Worm (Caenorhabditis elegans) whole organism, L4 larva: Measurements from ENCODE around the gene pqn-90.
A peak's percentile ranks its signal among the peaks of the same experiment; 100 is the strongest.

Source experiments
- D1046.2 ChIP-seq: fragments of 200-800 bp; sonication (Bioruptor generic); IDR thresholded peaks from 2 replicates; pipeline ENCODE4 v1.3.6; 2022; ENCODE audit warnings: missing genetic modification characterization, missing compliant biosample characterization
- F10B5.3 ChIP-seq: sonication (generic microtip); optimal IDR thresholded peaks from 2 replicates; lab custom pipeline; 2016; ENCODE audit warnings: mild to moderate bottlenecking, missing genetic modification characterization, missing compliant biosample characterization
- Y5F2A.4 ChIP-seq: fragments of 200-800 bp; sonication (Bioruptor generic); optimal IDR thresholded peaks from 2 replicates; lab custom pipeline; 2018; ENCODE audit warnings: mild to moderate bottlenecking, missing genetic modification characterization, missing compliant biosample characterization
- ZK546.5 ChIP-seq, 2 experiments: sonication (generic microtip); optimal IDR thresholded peaks; 2 replicates each; lab custom pipeline; 2017; ENCODE audit warnings: missing biosample characterization in 2 of 2, missing genetic modification characterization in 2 of 2
- aha-1 ChIP-seq: fragments of 150-350 bp; peaks from one replicate; lab custom pipeline; 2014; ENCODE audit warnings: missing biosample characterization, missing genetic modification characterization
- ama-1 ChIP-seq: fragments of 150-350 bp; optimal IDR thresholded peaks from 2 replicates; lab custom pipeline; 2014; ENCODE audit warnings: inconsistent platforms, mixed read lengths
- ceh-20 ChIP-seq: fragments of 200-800 bp; sonication (Bioruptor generic); IDR thresholded peaks from 2 replicates; pipeline ENCODE4 v1.3.6; 2022; ENCODE audit warnings: missing genetic modification reagents, missing genetic modification characterization, missing compliant biosample characterization
- ceh-32 ChIP-seq: sonication (generic microtip); optimal IDR thresholded peaks from 2 replicates; lab custom pipeline; 2016; ENCODE audit warnings: mild to moderate bottlenecking, missing genetic modification characterization, missing compliant biosample characterization; ENCODE audit not compliant: poor library complexity
- ceh-44 ChIP-seq: fragments of 200-800 bp; sonication (Bioruptor generic); IDR thresholded peaks from 2 replicates; pipeline ENCODE4 v1.3.6; 2022; ENCODE audit warnings: missing genetic modification reagents, missing genetic modification characterization, missing compliant biosample characterization
- cey-2 ChIP-seq: sonication (generic microtip); optimal IDR thresholded peaks from 3 replicates; lab custom pipeline; 2017; ENCODE audit warnings: missing genetic modification characterization, mild to moderate bottlenecking, missing compliant biosample characterization, antibody characterized with exemption, borderline replicate concordance; ENCODE audit not compliant: insufficient read depth
- daf-16 ChIP-seq, 3 experiments: sonication (generic microtip); optimal IDR thresholded peaks; 2 replicates each; lab custom pipeline; 2016 to 2017; ENCODE audit warnings: missing genetic modification characterization in 3 of 3, missing genetic modification reagents in 3 of 3, mild to moderate bottlenecking in 2 of 3, missing compliant biosample characterization in 2 of 3, missing biosample characterization in 1 of 3, moderate library complexity in 1 of 3
- daf-8 ChIP-seq: fragments of 200-800 bp; sonication (Bioruptor generic); IDR thresholded peaks from 2 replicates; pipeline ENCODE4 v1.3.6; 2022; ENCODE audit warnings: missing genetic modification characterization, missing compliant biosample characterization
- fkh-10 ChIP-seq: fragments of 150-350 bp; optimal IDR thresholded peaks from 2 replicates; lab custom pipeline; 2014; ENCODE audit warnings: missing biosample characterization, missing genetic modification reagents, missing genetic modification characterization
- hmg-1.1 ChIP-seq: fragments of 200-800 bp; sonication (Bioruptor generic); IDR thresholded peaks from 2 replicates; pipeline ENCODE4 v1.3.6; 2022; ENCODE audit warnings: missing genetic modification reagents, missing genetic modification characterization, missing compliant biosample characterization
- lin-13 ChIP-seq: fragments of 150-350 bp; optimal IDR thresholded peaks from 2 replicates; lab custom pipeline; 2014; ENCODE audit warnings: missing biosample characterization, missing genetic modification reagents, missing genetic modification characterization
- lin-15B ChIP-seq: fragments of 150-350 bp; sonication (generic microtip); optimal IDR thresholded peaks from 3 replicates; lab custom pipeline; 2014; ENCODE audit warnings: missing biosample characterization, missing genetic modification characterization
- lir-3 ChIP-seq: sonication (generic microtip); optimal IDR thresholded peaks from 2 replicates; lab custom pipeline; 2016; ENCODE audit warnings: mild to moderate bottlenecking, missing genetic modification characterization, missing compliant biosample characterization
- lsy-2 ChIP-seq, 2 experiments: fragments of 150-350 bp in 1 of 2; sonication (generic microtip) in 1 of 2; optimal IDR thresholded peaks; 2 replicates each; lab custom pipeline; 2014 to 2017; ENCODE audit warnings: missing biosample characterization in 2 of 2, missing genetic modification characterization in 2 of 2
- madf-5 ChIP-seq, 2 experiments: fragments of 200-800 bp; sonication (Bioruptor generic); IDR thresholded peaks; 2 replicates each; pipeline ENCODE4 v1.3.6; 2022; ENCODE audit warnings: missing compliant biosample characterization in 2 of 2, missing genetic modification characterization in 2 of 2
- mdt-29 ChIP-seq: fragments of 200-800 bp; sonication (Bioruptor generic); IDR thresholded peaks from 2 replicates; pipeline ENCODE4 v1.3.6; 2022; ENCODE audit warnings: missing genetic modification reagents, missing genetic modification characterization, missing compliant biosample characterization
- mxl-2 ChIP-seq: fragments of 200-800 bp; sonication (Bioruptor generic); conservative IDR thresholded peaks from 2 replicates; pipeline ENCODE4 v1.3.6; 2022; ENCODE audit warnings: missing genetic modification reagents, missing genetic modification characterization, missing compliant biosample characterization
- nhr-10 ChIP-seq: fragments of 150-350 bp; optimal IDR thresholded peaks from 2 replicates; lab custom pipeline; 2014; ENCODE audit warnings: missing biosample characterization, missing genetic modification characterization
- nhr-102 ChIP-seq: sonication (generic microtip); optimal IDR thresholded peaks from 2 replicates; lab custom pipeline; 2016; ENCODE audit warnings: mild to moderate bottlenecking, missing genetic modification characterization, moderate library complexity, missing compliant biosample characterization
- nhr-28 ChIP-seq: fragments of 150-350 bp; optimal IDR thresholded peaks from 2 replicates; lab custom pipeline; 2014; ENCODE audit warnings: missing biosample characterization, missing genetic modification characterization
- nhr-6 ChIP-seq: fragments of 150-350 bp; optimal IDR thresholded peaks from 2 replicates; lab custom pipeline; 2014; ENCODE audit warnings: missing biosample characterization, missing genetic modification characterization
- nhr-76 ChIP-seq: fragments of 150-350 bp; optimal IDR thresholded peaks from 2 replicates; lab custom pipeline; 2014; ENCODE audit warnings: missing biosample characterization, missing genetic modification characterization
- pqm-1 ChIP-seq: sonication (generic microtip); optimal IDR thresholded peaks from 2 replicates; lab custom pipeline; 2017; ENCODE audit warnings: missing biosample characterization, missing genetic modification characterization
- rbr-2 ChIP-seq: sonication (generic microtip); optimal IDR thresholded peaks from 2 replicates; lab custom pipeline; 2016; ENCODE audit warnings: missing genotype, missing genetic modification characterization, missing compliant biosample characterization
- sdz-12 ChIP-seq: fragments of 200-800 bp; sonication (Bioruptor generic); optimal IDR thresholded peaks from 2 replicates; lab custom pipeline; 2018; ENCODE audit warnings: mild to moderate bottlenecking, missing genetic modification characterization, missing compliant biosample characterization
- skn-1 ChIP-seq: fragments of 150-350 bp; optimal IDR thresholded peaks from 2 replicates; lab custom pipeline; 2014; ENCODE audit warnings: missing biosample characterization, missing genetic modification characterization
- spr-1 ChIP-seq: sonication (generic microtip); optimal IDR thresholded peaks from 2 replicates; lab custom pipeline; 2016; ENCODE audit warnings: mild to moderate bottlenecking, missing genetic modification characterization, missing compliant biosample characterization
- tra-1 ChIP-seq: fragments of 200-800 bp; sonication (Bioruptor generic); IDR thresholded peaks from 2 replicates; pipeline ENCODE4 v1.3.6; 2022; ENCODE audit warnings: missing genetic modification reagents, missing genetic modification characterization, missing compliant biosample characterization
- unc-39 ChIP-seq: sonication (generic microtip); optimal IDR thresholded peaks from 2 replicates; lab custom pipeline; 2017; ENCODE audit warnings: missing biosample characterization, missing genetic modification characterization
- unc-62 ChIP-seq, 3 experiments: fragments of 150-350 bp in 1 of 3; sonication (generic microtip); optimal IDR thresholded peaks in 2 of 3; peaks in 1 of 3; 1 replicate in 1 of 3; 2 replicates in 2 of 3; lab custom pipeline; 2014 to 2017; ENCODE audit warnings: missing biosample characterization in 3 of 3, missing genetic modification characterization in 3 of 3, missing genetic modification reagents in 3 of 3, missing genotype in 1 of 3
- zip-11 ChIP-seq: fragments of 200-800 bp; sonication (Bioruptor generic); IDR thresholded peaks from 2 replicates; pipeline ENCODE4 v1.3.6; 2022; ENCODE audit warnings: missing genetic modification characterization, missing compliant biosample characterization

The pqn-90 gene

ce11 chrIV:15291162-15291561 lies at the start of gene pqn-90:
Gene pqn-90 (minus strand): TSS chrIV:15291262.
- TF ChIP-seq aha-1 (tag; lab: Kevin White, UChicago) (peak; percentile 26), cey-2 (tag; lab: Kevin White, UChicago) (no peak), tra-1 (no peak)

ce11 chrIV:15336778-15337177 lies 45.7 kb upstream of the pqn-90 start, which contains the start of gene irld-59:
Gene irld-59 (plus strand): TSS chrIV:15337078.
- peak in 1 of 2 experiments; percentile 7 for TF ChIP-seq unc-62 (GFP tag; optimal IDR thresholded peaks at IDR 0.05 in 1 of 2; lab: Kevin White, UChicago)
- TF ChIP-seq unc-62 (tag; optimal IDR thresholded peaks at IDR 0.05; lab: Kevin White, UChicago): no peak
- TF ChIP-seq lir-3 (tag; lab: Kevin White, UChicago): no peak
- TF ChIP-seq Y5F2A.4 (GFP tag; lab: Kevin White, UChicago): no peak
- no peak for TF ChIP-seq aha-1 (tag; lab: Kevin White, UChicago)
- TF ChIP-seq, all 104 proteins: peak for 1

ce11 chrIV:15328092-15328491 lies 37.0 kb upstream of the pqn-90 start, which contains the start of gene tbx-40:
Gene tbx-40 (minus strand): TSS chrIV:15328192.
- TF ChIP-seq F10B5.3 (no peak), ceh-20 (GFP tag; lab: Robert Waterston, UW) (no peak), rbr-2 (no peak), ZK546.5 (tag; optimal IDR thresholded peaks at IDR 0.05; lab: Kevin White, UChicago) (no peak), hmg-1.1 (GFP tag; lab: Robert Waterston, UW) (no peak), D1046.2 (GFP tag; lab: Robert Waterston, UW) (no peak), madf-5 (GFP tag; IDR thresholded peaks at IDR 0.05; lab: Robert Waterston, UW) (no peak), nhr-102 (tag; lab: Kevin White, UChicago) (no peak), lin-15B (tag; lab: Kevin White, UChicago) (no peak), nhr-10 (no peak), sdz-12 (GFP tag; lab: Kevin White, UChicago) (no peak), daf-8 (GFP tag; lab: Robert Waterston, UW) (no peak), ama-1 (lab: Kevin White, UChicago) (no peak), lin-13 (GFP tag; lab: Kevin White, UChicago) (no peak), nhr-6 (tag; lab: Kevin White, UChicago) (no peak), mxl-2 (no peak)

ce11 chrIV:15323593-15323992 lies 32.5 kb upstream of the pqn-90 start, which contains the start of gene tbx-39:
Gene tbx-39 (plus strand): TSS chrIV:15323893.
- no peak for TF ChIP-seq daf-16 (GFP tag; optimal IDR thresholded peaks at IDR 0.05; lab: Kevin White, UChicago)
- no peak for TF ChIP-seq daf-16 (tag; optimal IDR thresholded peaks at IDR 0.05; lab: Kevin White, UChicago)
- TF ChIP-seq skn-1 (tag; lab: Kevin White, UChicago): no peak
- no peak for TF ChIP-seq mxl-2
- TF ChIP-seq mdt-29 (GFP tag; lab: Robert Waterston, UW): no peak
- no peak for TF ChIP-seq fkh-10 (GFP tag; lab: Kevin White, UChicago)
- no peak for TF ChIP-seq pqm-1 (tag; lab: Kevin White, UChicago)
- TF ChIP-seq zip-11 (GFP tag; lab: Robert Waterston, UW): no peak
- no peak for TF ChIP-seq ceh-44 (GFP tag; lab: Robert Waterston, UW)
- TF ChIP-seq D1046.2 (GFP tag; lab: Robert Waterston, UW): no peak
- no peak for TF ChIP-seq lin-15B (tag; lab: Kevin White, UChicago)
- TF ChIP-seq nhr-76 (tag; lab: Kevin White, UChicago): no peak
- no peak for TF ChIP-seq unc-39 (tag; lab: Kevin White, UChicago)
- TF ChIP-seq lsy-2 (tag; optimal IDR thresholded peaks at IDR 0.05; lab: Kevin White, UChicago): no peak
- TF ChIP-seq spr-1: no peak
- TF ChIP-seq nhr-28 (tag; lab: Kevin White, UChicago): no peak
- no peak for TF ChIP-seq ceh-32
